Worm (Caenorhabditis elegans) whole organism, L1 larva: ENCODE measurements around the gene R13A5.7.
A peak's percentile ranks its signal among the peaks of the same experiment; 100 is the strongest.

Source experiments
- C16A3.4 ChIP-seq: fragments of 150-350 bp; optimal IDR thresholded peaks from 2 replicates; lab custom pipeline; 2014; ENCODE audit warnings: missing biosample characterization, missing genetic modification characterization
- F16B12.6 ChIP-seq: fragments of 150-350 bp; optimal IDR thresholded peaks from 2 replicates; lab custom pipeline; 2014; ENCODE audit warnings: missing biosample characterization, missing genetic modification characterization
- aly-2 ChIP-seq: fragments of 150-350 bp; optimal IDR thresholded peaks from 2 replicates; lab custom pipeline; 2014; ENCODE audit warnings: missing biosample characterization, missing genetic modification characterization
- ama-1 ChIP-seq: fragments of 150-350 bp; optimal IDR thresholded peaks from 2 replicates; lab custom pipeline; 2014
- blmp-1 ChIP-seq: fragments of 150-350 bp; optimal IDR thresholded peaks from 2 replicates; lab custom pipeline; 2014; ENCODE audit warnings: missing biosample characterization, missing genetic modification characterization
- ceh-63 ChIP-seq: fragments of 200-800 bp; sonication (Bioruptor generic); optimal IDR thresholded peaks from 2 replicates; lab custom pipeline; 2018; ENCODE audit warnings: mild to moderate bottlenecking, missing genetic modification characterization, missing compliant biosample characterization
- ceh-8 ChIP-seq: fragments of 200-800 bp; sonication (Bioruptor generic); optimal IDR thresholded peaks from 2 replicates; lab custom pipeline; 2018; ENCODE audit warnings: mild to moderate bottlenecking, missing genetic modification characterization, moderate library complexity, missing compliant biosample characterization
- ceh-82 ChIP-seq, 3 experiments: fragments of 150-350 bp in 1 of 3; sonication (generic microtip) in 2 of 3; optimal IDR thresholded peaks; 2 replicates each; lab custom pipeline; 2014 to 2017; ENCODE audit warnings: missing biosample characterization in 3 of 3, missing genetic modification characterization in 3 of 3
- dpl-1 ChIP-seq, 3 experiments: fragments of 150-350 bp in 2 of 3; sonication (generic microtip) in 1 of 3; optimal IDR thresholded peaks; 2 replicates each; lab custom pipeline; 2014 to 2017; ENCODE audit warnings: missing biosample characterization in 3 of 3, missing genetic modification characterization in 3 of 3, missing genetic modification reagents in 3 of 3
- dsc-1 ChIP-seq: sonication (generic microtip); optimal IDR thresholded peaks from 2 replicates; lab custom pipeline; 2016; ENCODE audit warnings: mild to moderate bottlenecking, missing genetic modification characterization, missing compliant biosample characterization
- efl-1 ChIP-seq, 4 experiments: fragments of 150-350 bp; optimal IDR thresholded peaks in 3 of 4; peaks in 1 of 4; 1 replicate in 1 of 4; 2 replicates in 3 of 4; lab custom pipeline; 2014; ENCODE audit warnings: missing biosample characterization in 2 of 4, missing genetic modification characterization in 2 of 4, missing genetic modification reagents in 2 of 4
- efl-3 ChIP-seq: fragments of 200-800 bp; sonication (Bioruptor generic); optimal IDR thresholded peaks from 2 replicates; lab custom pipeline; 2018; ENCODE audit warnings: mild to moderate bottlenecking, missing genetic modification characterization, missing compliant biosample characterization
- elt-2 ChIP-seq: sonication (generic microtip); optimal IDR thresholded peaks from 2 replicates; lab custom pipeline; 2016; ENCODE audit warnings: missing genetic modification characterization, mild to moderate bottlenecking, inconsistent platforms, missing compliant biosample characterization, missing genetic modification reagents
- elt-3 ChIP-seq, 6 experiments: fragments of 150-350 bp in 1 of 6; sonication (generic microtip); optimal IDR thresholded peaks; 2 replicates each; lab custom pipeline; 2017 to 2018; ENCODE audit warnings: missing biosample characterization in 6 of 6, missing genetic modification characterization in 6 of 6, inconsistent platforms in 1 of 6
- fkh-10 ChIP-seq: sonication (generic microtip); optimal IDR thresholded peaks from 2 replicates; lab custom pipeline; 2017; ENCODE audit warnings: missing biosample characterization, missing genetic modification reagents, missing genetic modification characterization
- hpl-2 ChIP-seq: fragments of 150-350 bp; optimal IDR thresholded peaks from 2 replicates; lab custom pipeline; 2014; ENCODE audit warnings: missing biosample characterization, missing genetic modification reagents, missing genetic modification characterization
- lin-14 ChIP-seq: fragments of 200-800 bp; sonication (Bioruptor generic); optimal IDR thresholded peaks from 2 replicates; lab custom pipeline; 2018; ENCODE audit warnings: mild to moderate bottlenecking, missing genetic modification characterization, moderate library complexity, missing compliant biosample characterization
- lin-35 ChIP-seq, 2 experiments: fragments of 150-350 bp; optimal IDR thresholded peaks; 2 replicates each; lab custom pipeline; 2014; ENCODE audit warnings: missing biosample characterization in 2 of 2, missing genetic modification characterization in 2 of 2, missing genetic modification reagents in 2 of 2
- lsy-2 ChIP-seq, 2 experiments: fragments of 150-350 bp; optimal IDR thresholded peaks; 2 replicates each; lab custom pipeline; 2014; ENCODE audit warnings: missing biosample characterization in 2 of 2, missing genetic modification characterization in 2 of 2
- mep-1 ChIP-seq: fragments of 150-350 bp; optimal IDR thresholded peaks from 2 replicates; lab custom pipeline; 2014; ENCODE audit warnings: missing biosample characterization, missing genetic modification characterization
- nhr-19 ChIP-seq: fragments of 200-800 bp; sonication (Bioruptor generic); conservative IDR thresholded peaks from 2 replicates; pipeline ENCODE4 v1.3.6; 2022; ENCODE audit warnings: missing genetic modification characterization, missing compliant biosample characterization
- nhr-20 ChIP-seq: sonication (generic microtip); optimal IDR thresholded peaks from 2 replicates; lab custom pipeline; 2016; ENCODE audit warnings: mild to moderate bottlenecking, missing genetic modification characterization, missing compliant biosample characterization
- nhr-237 ChIP-seq: fragments of 150-350 bp; optimal IDR thresholded peaks from 2 replicates; lab custom pipeline; 2014; ENCODE audit warnings: missing biosample characterization, missing genetic modification characterization
- nhr-47 ChIP-seq: sonication (generic microtip); optimal IDR thresholded peaks from 2 replicates; lab custom pipeline; 2016; ENCODE audit warnings: mild to moderate bottlenecking, missing genetic modification characterization, moderate library complexity, missing compliant biosample characterization
- nhr-71 ChIP-seq: sonication (generic microtip); optimal IDR thresholded peaks from 2 replicates; lab custom pipeline; 2016; ENCODE audit warnings: mild to moderate bottlenecking, missing genetic modification characterization, moderate library complexity, missing compliant biosample characterization
- nhr-84 ChIP-seq: sonication (generic microtip); optimal IDR thresholded peaks from 2 replicates; lab custom pipeline; 2017; ENCODE audit warnings: missing biosample characterization, missing genetic modification characterization
- nhr-85 ChIP-seq: sonication (generic microtip); peaks from one replicate; lab custom pipeline; 2016; ENCODE audit warnings: missing genetic modification characterization, inconsistent platforms, missing compliant biosample characterization
- nhr-90 ChIP-seq: sonication (generic microtip); optimal IDR thresholded peaks from 2 replicates; lab custom pipeline; 2016; ENCODE audit warnings: mild to moderate bottlenecking, missing genetic modification characterization, missing compliant biosample characterization; ENCODE audit not compliant: poor library complexity
- rnt-1 ChIP-seq: sonication (generic microtip); optimal IDR thresholded peaks from 2 replicates; lab custom pipeline; 2016; ENCODE audit warnings: mild to moderate bottlenecking, missing genetic modification characterization, moderate library complexity, missing compliant biosample characterization
- snu-23 ChIP-seq: sonication (generic microtip); optimal IDR thresholded peaks from 2 replicates; lab custom pipeline; 2016; ENCODE audit warnings: missing genetic modification characterization, missing compliant biosample characterization
- swsn-7 ChIP-seq: sonication (generic microtip); optimal IDR thresholded peaks from 2 replicates; lab custom pipeline; 2016; ENCODE audit warnings: missing genetic modification characterization, missing compliant biosample characterization
- tbx-2 ChIP-seq: sonication (generic microtip); optimal IDR thresholded peaks from 2 replicates; lab custom pipeline; 2016; ENCODE audit warnings: missing genetic modification characterization, missing compliant biosample characterization
- unc-130 ChIP-seq: fragments of 150-350 bp; optimal IDR thresholded peaks from 2 replicates; lab custom pipeline; 2017; ENCODE audit warnings: missing biosample characterization, missing genetic modification characterization, inconsistent platforms
- unc-98 ChIP-seq: fragments of 200-800 bp; sonication (Bioruptor generic); IDR thresholded peaks from 2 replicates; pipeline ENCODE4 v1.3.6; 2022; ENCODE audit warnings: missing genetic modification characterization, missing compliant biosample characterization
- xbp-1 ChIP-seq: sonication (generic microtip); optimal IDR thresholded peaks from 2 replicates; lab custom pipeline; 2016; ENCODE audit warnings: missing genetic modification characterization, missing compliant biosample characterization
- zip-4 ChIP-seq: fragments of 200-800 bp; sonication (Bioruptor generic); optimal IDR thresholded peaks from 2 replicates; lab custom pipeline; 2018; ENCODE audit warnings: mild to moderate bottlenecking, missing genetic modification characterization, moderate library complexity, missing compliant biosample characterization

R13A5.7 gene

ce11 chrIII:7588214-7588613, 18.3 kb upstream of the R13A5.7 start, which contains the start of gene R13A5.15:
R13A5.15 (minus strand) TSS chrIII:7588314.
- TF ChIP-seq dsc-1, result no peak
- no peak for TF ChIP-seq lin-35 (GFP tag; optimal IDR thresholded peaks at IDR 0.05; lab: Kevin White, UChicago)
- TF ChIP-seq ceh-8 (GFP tag; lab: Kevin White, UChicago), result peak; percentile 30

DNA sequence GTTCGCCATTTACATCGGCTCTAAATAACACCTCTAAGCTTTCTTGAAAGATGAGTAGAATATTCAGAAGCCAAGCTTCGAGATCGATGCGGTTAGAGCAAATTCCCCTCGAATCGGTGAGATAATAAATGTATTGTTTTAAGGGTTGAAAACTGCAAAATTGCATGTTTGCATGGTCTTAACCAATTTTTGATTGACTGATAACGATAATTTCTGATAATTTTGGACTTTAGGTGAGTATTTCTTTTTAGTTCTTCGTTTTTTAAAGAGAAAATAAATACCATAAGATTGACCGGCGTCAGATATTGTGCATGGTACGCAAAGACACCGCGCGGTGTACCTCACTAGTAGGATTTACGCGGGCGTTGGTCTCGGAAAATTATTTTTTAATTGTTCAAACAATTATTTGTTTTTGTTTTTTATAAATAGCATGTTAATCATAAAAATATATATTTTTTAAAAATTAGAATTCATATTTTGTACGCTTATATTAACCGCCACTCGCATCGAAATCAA, 14.3 kb upstream of the R13A5.7 start, which contains the start of gene cup-5:
Gene cup-5, plus strand, starts transcription at position 51 of the 516 bp plus-strand sequence.
- TF ChIP-seq lsy-2 (tag; optimal IDR thresholded peaks at IDR 0.05; lab: Kevin White, UChicago) (peak; percentile 67 to 74), hpl-2 (GFP tag; lab: Kevin White, UChicago) (no peak), mep-1 (tag; lab: Kevin White, UChicago) (peak; percentile 55), unc-130 (tag; lab: Kevin White, UChicago) (peak; percentile 28), ceh-63 (GFP tag; lab: Kevin White, UChicago) (no peak), tbx-2 (tag; lab: Kevin White, UChicago) (peak; percentile 14), nhr-90 (tag; lab: Kevin White, UChicago) (peak; percentile 20), rnt-1 (tag; lab: Kevin White, UChicago) (peak; percentile 38), unc-98 (GFP tag; lab: Robert Waterston, UW) (no peak), lin-14 (GFP tag; lab: Kevin White, UChicago) (peak; percentile 44), nhr-84 (tag; lab: Kevin White, UChicago) (no peak), efl-1 (optimal IDR thresholded peaks at IDR 0.05; lab: Kevin White, UChicago) (peak; percentile 54 to 60), efl-1 (GFP tag; optimal IDR thresholded peaks at IDR 0.05 in 1 of 2; lab: Kevin White, UChicago) (peak; percentile 60 to 74), C16A3.4 (peak; percentile 32), efl-3 (GFP tag; lab: Kevin White, UChicago) (no peak), fkh-10 (GFP tag; lab: Kevin White, UChicago) (no peak), nhr-237 (tag; lab: Kevin White, UChicago) (no peak), nhr-47 (tag; lab: Kevin White, UChicago) (peak; percentile 34), ceh-82 (tag; optimal IDR thresholded peaks at IDR 0.05; lab: Kevin White, UChicago) (peak; percentile 5 to 35 (median 16)), snu-23 (GFP tag; lab: Kevin White, UChicago) (peak; percentile 44), nhr-85 (tag; lab: Kevin White, UChicago) (peak; percentile 49), ama-1 (no peak), swsn-7 (peak; percentile 41), nhr-19 (peak; percentile 32; the same call in 1 of the 2 replicates), aly-2 (peak; percentile 16), elt-2 (no peak), blmp-1 (tag; lab: Kevin White, UChicago) (peak; percentile 60), xbp-1 (tag; lab: Kevin White, UChicago) (peak; percentile 30), dpl-1 (GFP tag; optimal IDR thresholded peaks at IDR 0.05; lab: Kevin White, UChicago) (peak; percentile 22 to 69 (median 57)), nhr-20 (tag; lab: Kevin White, UChicago) (peak; percentile 26), F16B12.6 (peak; percentile 90), nhr-71 (tag; lab: Kevin White, UChicago) (peak; percentile 49), elt-3 (tag; optimal IDR thresholded peaks at IDR 0.05; lab: Kevin White, UChicago) (peak in 1 of 6 experiments; percentile 23), zip-4 (GFP tag; lab: Kevin White, UChicago) (no peak), lin-35 (GFP tag; optimal IDR thresholded peaks at IDR 0.05; lab: Kevin White, UChicago) (peak; percentile 15 to 66)

ce11 chrIII:7582885-7583284, 13.0 kb upstream of the R13A5.7 start, which contains the start of gene R13A5.10:
R13A5.10 (minus strand) TSS chrIII:7582985.
- TF ChIP-seq nhr-19 (no peak), blmp-1 (tag; lab: Kevin White, UChicago) (peak; percentile 90)
